Fruit fly (Drosophila melanogaster) whole organism, pupa: Measurements from ENCODE around the gene Usp5.
A peak's percentile ranks its signal among the peaks of the same experiment; 100 is the strongest.

Source experiments
- CG10348 ChIP-seq: fragments of 200-800 bp; sonication (Bioruptor generic); IDR thresholded peaks from 2 replicates; pipeline ENCODE4 v1.3.6; 2022; ENCODE audit warnings: missing biosample characterization, missing genetic modification characterization
- CG13204 ChIP-seq: fragments of 200-800 bp; sonication (Bioruptor generic); optimal IDR thresholded peaks from 2 replicates; lab custom pipeline; 2018; ENCODE audit warnings: missing biosample characterization, mild to moderate bottlenecking, missing genetic modification characterization, moderate library complexity
- CG14655 ChIP-seq: fragments of 200-800 bp; sonication (Bioruptor generic); optimal IDR thresholded peaks from 3 replicates; lab custom pipeline; 2017; ENCODE audit warnings: mild to moderate bottlenecking, missing biosample characterization, missing genetic modification reagents, missing genetic modification characterization
- CG15710 ChIP-seq: fragments of 200-800 bp; sonication (Bioruptor generic); optimal IDR thresholded peaks from 2 replicates; lab custom pipeline; 2018; ENCODE audit warnings: missing biosample characterization, mild to moderate bottlenecking, missing genetic modification characterization, moderate library complexity
- CG17806 ChIP-seq: fragments of 200-800 bp; sonication (Bioruptor generic); optimal IDR thresholded peaks from 2 replicates; lab custom pipeline; 2018; ENCODE audit warnings: missing biosample characterization, mild to moderate bottlenecking, missing genetic modification characterization, moderate library complexity
- CG32121 ChIP-seq: fragments of 200-800 bp; sonication (Bioruptor generic); IDR thresholded peaks from 2 replicates; pipeline ENCODE4 v1.3.6; 2022; ENCODE audit warnings: missing biosample characterization, missing genetic modification characterization
- CG34367 ChIP-seq: fragments of 200-800 bp; sonication (Bioruptor generic); optimal IDR thresholded peaks from 2 replicates; lab custom pipeline; 2018; ENCODE audit warnings: missing biosample characterization, mild to moderate bottlenecking, missing genetic modification characterization
- CG4496 ChIP-seq: fragments of 200-800 bp; sonication (Bioruptor generic); IDR thresholded peaks from 3 replicates; pipeline ENCODE4 v1.3.6; 2022; ENCODE audit warnings: missing biosample characterization, missing genetic modification characterization
- CG8159 ChIP-seq: fragments of 200-800 bp; sonication (Bioruptor generic); optimal IDR thresholded peaks from 3 replicates; lab custom pipeline; 2018; ENCODE audit warnings: missing biosample characterization, mild to moderate bottlenecking, missing genetic modification characterization, moderate library complexity
- CG8301 ChIP-seq: fragments of 200-800 bp; sonication (Bioruptor generic); optimal IDR thresholded peaks from 2 replicates; lab custom pipeline; 2018; ENCODE audit warnings: missing biosample characterization, mild to moderate bottlenecking, missing genetic modification characterization
- CG9948 ChIP-seq: fragments of 200-800 bp; sonication (Bioruptor generic); optimal IDR thresholded peaks from 2 replicates; lab custom pipeline; 2018; ENCODE audit warnings: missing biosample characterization, mild to moderate bottlenecking, missing genetic modification characterization, moderate library complexity
- D1 ChIP-seq: fragments of 200-800 bp; sonication (Bioruptor generic); optimal IDR thresholded peaks from 2 replicates; lab custom pipeline; 2018; ENCODE audit warnings: missing biosample characterization, mild to moderate bottlenecking, missing genetic modification characterization, moderate library complexity
- EcR ChIP-seq: fragments of 200-800 bp; sonication (Bioruptor generic); optimal IDR thresholded peaks from 3 replicates; lab custom pipeline; 2019; ENCODE audit warnings: missing biosample characterization, missing genetic modification characterization, mild to moderate bottlenecking, moderate library complexity, missing genetic modification reagents
- Ets98B ChIP-seq: fragments of 200-800 bp; sonication (Bioruptor generic); IDR thresholded peaks from 2 replicates; pipeline ENCODE4 v1.3.6; 2022; ENCODE audit warnings: missing biosample characterization, missing genetic modification characterization
- Pif1A ChIP-seq: fragments of 200-800 bp; sonication (Bioruptor generic); optimal IDR thresholded peaks from 3 replicates; lab custom pipeline; 2016; ENCODE audit warnings: missing biosample characterization, missing genetic modification characterization
- Pif1B ChIP-seq: fragments of 200-800 bp; sonication (Bioruptor generic); optimal IDR thresholded peaks from 3 replicates; lab custom pipeline; 2016; ENCODE audit warnings: missing biosample characterization, missing genetic modification characterization
- Snoo ChIP-seq: fragments of 200-800 bp; sonication (Bioruptor generic); optimal IDR thresholded peaks from 3 replicates; lab custom pipeline; 2017; ENCODE audit warnings: missing biosample characterization, mild to moderate bottlenecking, missing genetic modification characterization, inconsistent platforms
- fd96Ca ChIP-seq: fragments of 200-800 bp; sonication (Bioruptor generic); IDR thresholded peaks from 3 replicates; pipeline ENCODE4 v1.3.6; 2022; ENCODE audit warnings: missing biosample characterization, missing genetic modification characterization
- gl ChIP-seq: fragments of 200-800 bp; sonication (Bioruptor generic); optimal IDR thresholded peaks from 2 replicates; lab custom pipeline; 2018; ENCODE audit warnings: missing biosample characterization, mild to moderate bottlenecking, missing genetic modification characterization
- rn ChIP-seq: fragments of 200-800 bp; sonication (Bioruptor generic); IDR thresholded peaks from 2 replicates; pipeline ENCODE4 v1.3.6; 2022; ENCODE audit warnings: missing biosample characterization, missing genetic modification characterization

The Usp5 gene

DNA sequence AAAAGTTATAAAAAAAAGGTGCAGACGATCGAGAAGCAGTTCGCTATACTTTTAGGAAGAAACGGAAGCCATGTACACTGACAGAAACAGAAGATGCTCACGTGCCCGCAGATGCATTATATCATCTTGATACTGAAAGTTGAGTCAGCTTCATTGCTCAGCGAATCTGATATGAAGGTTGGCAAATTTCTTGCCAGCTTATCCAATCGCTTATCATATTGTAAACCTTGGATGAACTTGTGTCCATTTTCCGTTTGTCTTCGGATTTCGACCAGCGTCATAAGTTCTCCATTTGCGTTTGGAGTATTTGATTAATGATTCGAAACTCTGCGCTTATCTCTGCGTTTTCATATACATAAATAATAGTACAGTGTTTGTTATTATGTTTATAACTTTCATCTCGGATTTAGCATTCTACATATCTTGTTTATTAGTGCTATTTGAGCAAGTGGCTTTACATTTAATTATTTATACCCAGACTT lies 22.5 kb downstream of the Usp5 start:
- no peak for TF ChIP-seq Pif1A
- TF ChIP-seq CG8301, result peak; percentile 2
- TF ChIP-seq gl (tag; lab: Kevin White, UChicago), result no peak
- no peak for TF ChIP-seq CG17806 (tag; lab: Kevin White, UChicago)
- no peak for TF ChIP-seq fd96Ca
- TF ChIP-seq D1 (tag; lab: Kevin White, UChicago), result no peak
- TF ChIP-seq CG34367 (tag; lab: Kevin White, UChicago), result peak; percentile 19

DNA sequence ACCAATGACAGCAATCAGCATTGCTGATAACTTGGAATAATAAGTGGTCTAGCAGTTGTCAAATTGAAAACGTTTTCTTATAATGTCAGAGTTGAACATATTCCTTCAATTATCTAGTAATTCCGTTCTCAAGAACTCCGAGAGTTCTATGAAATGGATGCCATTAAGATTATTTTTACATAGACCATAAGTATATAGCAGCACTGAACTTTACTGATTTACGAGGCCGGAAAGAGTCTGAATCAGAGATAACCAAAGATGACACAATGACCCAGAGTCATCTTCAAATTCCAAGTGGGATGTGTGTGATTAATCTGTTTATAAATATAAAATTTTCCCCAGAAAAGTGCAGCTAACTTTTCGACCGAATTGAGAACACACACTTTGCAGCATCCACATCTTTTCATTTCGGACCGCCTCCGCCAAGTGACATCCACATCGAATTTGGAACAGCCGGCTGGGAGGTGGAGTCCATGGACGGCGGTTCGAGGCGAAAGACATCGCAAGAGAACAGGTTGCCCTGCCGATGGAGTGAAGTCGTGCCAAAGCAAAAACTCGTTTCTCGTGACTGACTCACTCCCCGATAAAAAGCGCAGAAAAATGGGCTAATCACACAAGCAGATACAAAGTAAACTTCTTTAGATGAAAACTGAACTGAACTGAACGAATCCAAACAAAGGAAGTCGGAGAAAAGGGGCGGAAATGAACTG lies 23.1 kb downstream of the Usp5 start:
- peak; percentile 42 for TF ChIP-seq CG13204 (GFP tag; lab: Kevin White, UChicago)
- 0 out of 3 replicates have a peak, but pooled peaks have one; percentile 41 for TF ChIP-seq CG4496
- peak; percentile 65 for TF ChIP-seq EcR (GFP tag; lab: Kevin White, UChicago)
- TF ChIP-seq CG14655 (GFP tag; lab: Kevin White, UChicago), result no peak
- no peak for TF ChIP-seq fd96Ca
- TF ChIP-seq Pif1A, result no peak

DNA sequence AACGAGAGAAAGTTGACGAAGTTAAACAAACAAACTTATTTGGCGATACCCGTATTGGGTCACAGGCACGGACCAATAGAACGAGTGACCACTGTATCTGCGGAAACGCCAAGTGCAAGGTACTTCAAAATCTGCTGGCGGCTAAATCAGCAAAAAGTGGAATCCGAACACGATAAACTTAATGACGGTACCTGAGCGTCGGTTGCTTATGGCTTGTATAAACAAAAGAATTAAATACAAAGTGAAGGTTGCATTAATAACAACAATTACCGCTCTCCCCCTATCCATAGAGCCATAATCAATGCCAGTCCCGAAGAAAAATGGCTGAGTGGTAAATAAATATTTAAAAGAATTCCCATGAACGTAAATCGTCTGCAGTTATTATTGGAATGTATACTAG lies 23.6 kb downstream of the Usp5 start:
- TF ChIP-seq CG4496, result no peak
- no peak for TF ChIP-seq gl (tag; lab: Kevin White, UChicago)
- TF ChIP-seq CG8301, result no peak
- TF ChIP-seq CG10348 (GFP tag; lab: Robert Waterston, UW), result no peak
- no peak for TF ChIP-seq fd96Ca
- TF ChIP-seq D1 (tag; lab: Kevin White, UChicago), result no peak
- TF ChIP-seq CG9948 (tag; lab: Kevin White, UChicago), result no peak
- TF ChIP-seq Ets98B (GFP tag; lab: Robert Waterston, UW), result no peak

DNA sequence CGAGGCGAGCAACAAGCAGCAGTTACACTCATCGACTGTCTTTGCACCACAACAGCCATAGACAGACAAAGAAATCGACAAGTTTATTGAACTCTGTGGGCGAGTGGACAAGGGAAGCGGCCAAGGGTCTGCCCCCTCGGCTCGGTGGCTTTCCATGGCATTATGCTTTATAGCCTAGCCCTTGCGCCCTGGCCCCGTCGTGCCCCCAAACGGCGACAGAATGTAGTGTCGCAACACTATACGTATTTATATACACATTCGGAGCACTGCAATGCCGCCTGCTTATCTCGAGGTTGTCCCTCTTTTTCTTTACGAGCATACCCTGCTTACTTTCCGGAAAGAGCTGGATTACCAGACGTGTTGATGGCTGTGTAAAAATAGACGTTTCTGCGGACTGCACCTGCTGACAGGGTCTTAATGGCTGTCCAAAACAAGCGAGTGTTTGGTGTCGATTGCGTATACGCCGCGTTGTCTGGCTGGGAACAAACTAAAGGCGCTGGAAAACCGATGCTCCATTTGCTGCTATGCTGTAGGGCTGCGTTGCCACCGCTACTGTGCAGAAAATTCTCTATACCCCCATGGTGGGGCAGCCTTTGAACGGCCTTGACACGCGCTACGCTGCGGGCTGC lies 25.4 kb downstream of the Usp5 start:
- TF ChIP-seq EcR (GFP tag; lab: Kevin White, UChicago) (peak; percentile 97), CG4496 (peak; percentile 17; the same call in 1 of the 3 replicates), CG15710 (tag; lab: Kevin White, UChicago) (no peak), CG32121 (peak; percentile 31; the same call in 1 of the 2 replicates)

DNA sequence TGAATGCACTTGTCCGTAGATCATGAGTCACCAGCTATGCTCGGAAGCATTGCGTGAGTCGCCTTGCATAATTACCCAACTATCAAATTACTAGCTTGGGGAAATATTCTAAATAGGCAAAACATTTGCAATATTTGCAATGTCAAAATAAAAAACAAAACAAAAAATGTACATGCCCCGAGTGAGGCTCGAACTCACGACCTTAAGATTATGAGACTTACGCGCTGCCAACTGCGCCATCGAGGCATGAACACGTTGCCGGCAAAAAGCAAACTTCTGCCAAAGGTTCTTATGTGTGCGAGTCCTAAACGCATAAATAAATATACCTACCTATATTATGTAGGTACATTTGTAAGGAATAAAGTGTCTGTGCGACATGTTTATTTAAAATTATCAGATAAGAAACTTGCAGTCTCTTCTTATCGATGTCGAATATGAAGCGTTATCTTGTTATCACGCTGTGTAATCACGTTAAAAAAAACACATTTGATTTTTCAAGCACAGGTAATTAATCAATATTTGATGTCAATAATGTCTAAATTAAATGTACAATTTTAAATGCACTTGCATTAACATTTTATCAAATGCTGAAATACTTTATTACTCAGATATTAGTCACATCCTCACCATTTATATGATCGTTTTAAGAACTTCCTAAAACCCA lies 26.3 kb downstream of the Usp5 start:
- TF ChIP-seq CG13204 (GFP tag; lab: Kevin White, UChicago) (no peak), EcR (GFP tag; lab: Kevin White, UChicago) (peak; percentile 17)

DNA sequence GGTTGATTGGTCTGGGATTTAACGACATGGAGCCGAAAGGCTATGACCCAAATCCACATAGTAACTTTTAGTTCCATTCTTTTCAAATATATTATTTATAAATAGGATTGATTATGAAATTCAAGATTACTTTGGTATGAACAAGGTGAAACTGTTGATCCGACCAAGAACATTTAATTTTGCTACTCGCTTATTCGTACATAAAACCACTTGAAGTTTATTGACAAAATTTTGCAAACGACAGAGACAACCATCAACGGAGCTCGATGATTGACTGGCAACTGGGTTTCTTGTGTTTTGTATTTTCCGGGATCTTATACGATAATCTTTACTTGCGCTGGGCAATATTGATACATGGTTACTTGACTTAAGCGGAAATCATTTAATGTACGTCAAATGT lies 33.8 kb downstream of the Usp5 start, which contains the start of gene CG45067:
Gene CG45067, minus strand, starts transcription at position 101 of the 400 bp plus-strand sequence.
- TF ChIP-seq EcR (GFP tag; lab: Kevin White, UChicago), result no peak
- TF ChIP-seq Ets98B (GFP tag; lab: Robert Waterston, UW), result no peak
- no peak for TF ChIP-seq CG4496
- no peak for TF ChIP-seq CG14655 (GFP tag; lab: Kevin White, UChicago)
- no peak for TF ChIP-seq Pif1B
- TF ChIP-seq CG8301, result no peak
- TF ChIP-seq CG34367 (tag; lab: Kevin White, UChicago), result no peak
- no peak for TF ChIP-seq Pif1A
- no peak for TF ChIP-seq CG17806 (tag; lab: Kevin White, UChicago)
- no peak for TF ChIP-seq rn
- TF ChIP-seq gl (tag; lab: Kevin White, UChicago), result no peak
- no peak for TF ChIP-seq CG32121

DNA sequence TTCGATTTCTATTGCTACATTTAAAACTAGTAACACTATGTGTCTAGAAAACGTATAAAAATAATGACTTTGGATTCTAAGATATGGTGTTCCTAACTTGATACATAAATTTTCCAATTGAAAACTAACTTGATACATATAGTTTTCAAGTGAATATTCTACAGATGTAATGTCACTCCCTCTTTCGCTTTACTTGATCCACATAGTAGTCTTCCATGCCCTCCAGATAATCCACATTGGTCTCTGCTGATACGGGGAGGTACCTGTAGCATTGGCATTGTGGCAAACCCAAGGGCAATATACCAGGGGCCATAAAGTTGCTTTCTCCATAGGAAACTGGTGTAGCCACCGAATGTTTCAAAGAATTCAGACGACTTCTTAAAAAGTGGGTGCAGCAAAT lies 37.0 kb downstream of the Usp5 start, which contains the start of gene CG45066:
Gene CG45066, minus strand, starts transcription at position 101 of the 400 bp plus-strand sequence.
- no peak for TF ChIP-seq CG8159 (tag; lab: Kevin White, UChicago)
- TF ChIP-seq CG14655 (GFP tag; lab: Kevin White, UChicago), result no peak
- TF ChIP-seq CG34367 (tag; lab: Kevin White, UChicago), result no peak
- TF ChIP-seq Snoo, result no peak
- TF ChIP-seq CG9948 (tag; lab: Kevin White, UChicago), result no peak
- no peak for TF ChIP-seq EcR (GFP tag; lab: Kevin White, UChicago)
- TF ChIP-seq CG15710 (tag; lab: Kevin White, UChicago), result no peak
- no peak for TF ChIP-seq Pif1B
- no peak for TF ChIP-seq fd96Ca
- TF ChIP-seq, all 21 proteins: peak for 0
